Worm (Caenorhabditis elegans) whole organism, L4 larva: Measurements from ENCODE around the gene seb-3.

Experiments
- ama-1 ChIP-seq: fragments of 150-350 bp; optimal IDR thresholded peaks from 2 replicates; lab custom pipeline; 2014; ENCODE audit warnings: inconsistent platforms, mixed read lengths
- nhr-237 ChIP-seq: sonication (generic microtip); optimal IDR thresholded peaks from 2 replicates; lab custom pipeline; 2017; ENCODE audit warnings: missing biosample characterization, missing genetic modification characterization
- unc-130 ChIP-seq: sonication (generic microtip); optimal IDR thresholded peaks from 2 replicates; lab custom pipeline; 2016; ENCODE audit warnings: missing genetic modification reagents, missing genetic modification characterization, missing compliant biosample characterization
- unc-62 ChIP-seq, 3 experiments: fragments of 150-350 bp in 1 of 3; sonication (generic microtip); optimal IDR thresholded peaks in 2 of 3; peaks in 1 of 3; 1 replicate in 1 of 3; 2 replicates in 2 of 3; lab custom pipeline; 2014 to 2017; ENCODE audit warnings: missing biosample characterization in 3 of 3, missing genetic modification characterization in 3 of 3, missing genetic modification reagents in 3 of 3, missing genotype in 1 of 3
- ztf-11 ChIP-seq: fragments of 150-350 bp; optimal IDR thresholded peaks from 2 replicates; lab custom pipeline; 2014; ENCODE audit warnings: missing biosample characterization, missing genetic modification characterization

ce11 chrX:15075170-15075569 lies 49.1 kb downstream of the seb-3 start:
- TF ChIP-seq nhr-237 (tag; lab: Kevin White, UChicago) (no peak), ama-1 (lab: Kevin White, UChicago) (no peak), unc-62 (GFP tag; optimal IDR thresholded peaks at IDR 0.05 in 1 of 2; lab: Kevin White, UChicago) (no peak), unc-62 (tag; optimal IDR thresholded peaks at IDR 0.05; lab: Kevin White, UChicago) (no peak), unc-130 (GFP tag; lab: Kevin White, UChicago) (no peak), ztf-11 (tag; lab: Kevin White, UChicago) (no peak)
